Worm (Caenorhabditis elegans) whole organism, L2 larva: Measurements from ENCODE around the gene egl-15.

ENCODE experiments used
- ama-1 ChIP-seq: fragments of 150-350 bp; optimal IDR thresholded peaks from 2 replicates; lab custom pipeline; 2018; ENCODE audit warnings: inconsistent platforms
- blmp-1 ChIP-seq: sonication (generic microtip); optimal IDR thresholded peaks from 2 replicates; lab custom pipeline; 2017; ENCODE audit warnings: missing genetic modification characterization, mild to moderate bottlenecking, missing compliant biosample characterization, antibody characterized with exemption, moderate library complexity; ENCODE audit not compliant: insufficient read depth
- elt-1 ChIP-seq: fragments of 150-350 bp; optimal IDR thresholded peaks from 2 replicates; lab custom pipeline; 2014; ENCODE audit warnings: missing biosample characterization, missing genetic modification characterization
- elt-3 ChIP-seq: sonication (generic microtip); optimal IDR thresholded peaks from 2 replicates; lab custom pipeline; 2017; ENCODE audit warnings: missing biosample characterization, missing genetic modification characterization
- lin-11 ChIP-seq: fragments of 150-350 bp; sonication (generic microtip); optimal IDR thresholded peaks from 2 replicates; lab custom pipeline; 2014; ENCODE audit warnings: missing biosample characterization, missing genetic modification characterization, inconsistent platforms, mixed read lengths
- lsy-2 ChIP-seq, 2 experiments: fragments of 150-350 bp in 1 of 2; sonication (generic microtip) in 1 of 2; optimal IDR thresholded peaks; 2 replicates each; lab custom pipeline; 2014 to 2017; ENCODE audit warnings: missing biosample characterization in 2 of 2, missing genetic modification characterization in 2 of 2
- mab-5 ChIP-seq: fragments of 150-350 bp; optimal IDR thresholded peaks from 2 replicates; lab custom pipeline; 2014; ENCODE audit warnings: missing biosample characterization, missing genetic modification characterization
- nhr-10 ChIP-seq: sonication (generic microtip); optimal IDR thresholded peaks from 2 replicates; lab custom pipeline; 2017; ENCODE audit warnings: missing biosample characterization, missing genetic modification characterization
- nhr-11 ChIP-seq: fragments of 150-350 bp; optimal IDR thresholded peaks from 2 replicates; lab custom pipeline; 2014; ENCODE audit warnings: missing biosample characterization, missing genetic modification characterization
- nhr-23 ChIP-seq: fragments of 150-350 bp; optimal IDR thresholded peaks from 2 replicates; lab custom pipeline; 2014; ENCODE audit warnings: missing biosample characterization, missing genetic modification reagents, missing genetic modification characterization
- nhr-237 ChIP-seq: fragments of 150-350 bp; optimal IDR thresholded peaks from 2 replicates; lab custom pipeline; 2014; ENCODE audit warnings: missing biosample characterization, missing genetic modification characterization
- nhr-25 ChIP-seq: fragments of 150-350 bp; sonication (generic microtip); optimal IDR thresholded peaks from 3 replicates; lab custom pipeline; 2014; ENCODE audit warnings: missing biosample characterization, missing genetic modification characterization
- skn-1 ChIP-seq: sonication (generic microtip); optimal IDR thresholded peaks from 2 replicates; lab custom pipeline; 2017; ENCODE audit warnings: missing biosample characterization, missing genetic modification characterization
- ztf-11 ChIP-seq: sonication (generic microtip); optimal IDR thresholded peaks from 2 replicates; lab custom pipeline; 2017; ENCODE audit warnings: missing biosample characterization, missing genetic modification characterization

DNA sequence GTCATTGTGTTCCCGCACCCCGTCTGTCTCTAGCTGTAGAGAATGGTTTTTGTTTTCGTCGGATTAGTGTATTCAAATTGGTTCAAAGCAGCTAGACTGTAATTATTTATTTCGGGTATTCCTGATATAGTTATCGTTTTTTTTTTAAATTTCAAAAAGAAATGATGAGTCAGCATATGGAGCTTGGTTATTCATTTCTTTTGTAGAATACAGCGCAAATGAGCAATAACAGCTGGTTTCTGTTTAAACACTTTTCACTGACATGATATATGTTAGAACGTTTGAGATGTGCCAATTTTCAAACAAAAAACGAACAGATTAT lies 25.4 kb upstream of the egl-15 start:
- no peak for TF ChIP-seq ztf-11 (tag; lab: Kevin White, UChicago)
- no peak for TF ChIP-seq ama-1 (lab: Kevin White, UChicago)
- TF ChIP-seq nhr-25 (tag; lab: Kevin White, UChicago) = no peak
- TF ChIP-seq elt-3 (tag; lab: Kevin White, UChicago) = no peak
- no peak for TF ChIP-seq skn-1 (tag; lab: Kevin White, UChicago)
- TF ChIP-seq lsy-2 (tag; optimal IDR thresholded peaks at IDR 0.05; lab: Kevin White, UChicago) = no peak
- no peak for TF ChIP-seq nhr-10 (tag; lab: Kevin White, UChicago)
- TF ChIP-seq nhr-237 = no peak
- no peak for TF ChIP-seq blmp-1 (tag; lab: Kevin White, UChicago)
- no peak for TF ChIP-seq mab-5 (tag; lab: Kevin White, UChicago)
- no peak for TF ChIP-seq elt-1 (tag; lab: Kevin White, UChicago)
- TF ChIP-seq nhr-11 (tag; lab: Kevin White, UChicago) = no peak
- no peak for TF ChIP-seq lin-11 (tag; lab: Kevin White, UChicago)
- TF ChIP-seq nhr-23 (tag; lab: Kevin White, UChicago) = no peak
